Fruit fly (Drosophila melanogaster) whole organism, larva: ENCODE results near the gene CG7079.

Experiments used
- noc ChIP-seq: fragments of 200-800 bp; sonication (Bioruptor generic); optimal IDR thresholded peaks from 3 replicates; lab custom pipeline; 2019; ENCODE audit warnings: missing biosample characterization, mild to moderate bottlenecking, missing genetic modification characterization, moderate library complexity

The CG7079 gene

dm6 chr3R:21073141-21073540 is 24.5 kb upstream of the CG7079 start, which contains the start of gene r-l:
r-l (minus strand) TSS chr3R:21073319.
- TF ChIP-seq noc (tag; lab: Kevin White, UChicago): no peak

- peak; percentile 53 for TF ChIP-seq noc (tag; lab: Kevin White, UChicago)
Measured at dm6 chr3R:21071943-21072500, 23.4 kb upstream of the CG7079 start.

dm6 chr3R:21071312-21071711 is 22.7 kb upstream of the CG7079 start:
- no peak for TF ChIP-seq noc (tag; lab: Kevin White, UChicago)

dm6 chr3R:21069742-21070141 is 21.1 kb upstream of the CG7079 start:
- no peak for TF ChIP-seq noc (tag; lab: Kevin White, UChicago)

- no peak for TF ChIP-seq noc (tag; lab: Kevin White, UChicago)
Measured at dm6 chr3R:21067543-21067942, 18.9 kb upstream of the CG7079 start.

dm6 chr3R:21066469-21067284 is 18.0 kb upstream of the CG7079 start:
- no peak for TF ChIP-seq noc (tag; lab: Kevin White, UChicago)

- TF ChIP-seq noc (tag; lab: Kevin White, UChicago): no peak
Measured at dm6 chr3R:21065696-21066080, 17.1 kb upstream of the CG7079 start.

- peak; percentile 60 for TF ChIP-seq noc (tag; lab: Kevin White, UChicago)
Measured at dm6 chr3R:21065010-21065695, 16.5 kb upstream of the CG7079 start, which contains the start of gene AnxB9. AnxB9 (plus strand) TSS chr3R:21065241.

- peak; percentile 9 for TF ChIP-seq noc (tag; lab: Kevin White, UChicago)
Measured at dm6 chr3R:21064000-21064924, 15.6 kb upstream of the CG7079 start, which contains the start of gene Cortactin. Cortactin (minus strand) TSS chr3R:21064471.

dm6 chr3R:21063433-21063832 is 14.8 kb upstream of the CG7079 start:
- no peak for TF ChIP-seq noc (tag; lab: Kevin White, UChicago)

dm6 chr3R:21060430-21061245 is 12.0 kb upstream of the CG7079 start, which contains the start of gene Mvl:
Mvl (minus strand) TSS chr3R:21060800.
- TF ChIP-seq noc (tag; lab: Kevin White, UChicago): peak; percentile 21

dm6 chr3R:21059486-21060356 is 11.1 kb upstream of the CG7079 start:
- TF ChIP-seq noc (tag; lab: Kevin White, UChicago): no peak

dm6 chr3R:21057519-21057918 is 8.9 kb upstream of the CG7079 start:
- TF ChIP-seq noc (tag; lab: Kevin White, UChicago): no peak
